Worm (Caenorhabditis elegans) whole organism, mixed stage, embryonic: Measurements from ENCODE around the gene ZC21.10.

Source experiments
- bed-3 ChIP-seq: fragments of 200-800 bp; sonication (Bioruptor generic); optimal IDR thresholded peaks from 3 replicates; lab custom pipeline; 2018; ENCODE audit warnings: mild to moderate bottlenecking, missing genetic modification characterization, moderate library complexity, missing compliant biosample characterization
- blmp-1 ChIP-seq: fragments of 150-350 bp; optimal IDR thresholded peaks from 2 replicates; lab custom pipeline; 2014; ENCODE audit warnings: missing biosample characterization, missing genetic modification characterization
- ceh-39 ChIP-seq: fragments of 150-350 bp; optimal IDR thresholded peaks from 2 replicates; lab custom pipeline; 2014; ENCODE audit warnings: missing biosample characterization, missing genetic modification characterization
- ceh-43 ChIP-seq: fragments of 200-800 bp; sonication (Bioruptor generic); optimal IDR thresholded peaks from 2 replicates; lab custom pipeline; 2018; ENCODE audit warnings: mild to moderate bottlenecking, missing genetic modification characterization, moderate library complexity, missing compliant biosample characterization
- ceh-83 ChIP-seq: fragments of 200-800 bp; sonication (Bioruptor generic); optimal IDR thresholded peaks from 2 replicates; lab custom pipeline; 2018; ENCODE audit warnings: mild to moderate bottlenecking, missing genetic modification characterization, missing compliant biosample characterization
- ces-1 ChIP-seq: fragments of 150-350 bp; optimal IDR thresholded peaks from 2 replicates; lab custom pipeline; 2014; ENCODE audit warnings: missing biosample characterization, missing genetic modification reagents, missing genetic modification characterization
- drap-1 ChIP-seq: fragments of 200-800 bp; sonication (Bioruptor generic); optimal IDR thresholded peaks from 3 replicates; lab custom pipeline; 2018; ENCODE audit warnings: mild to moderate bottlenecking, missing genetic modification characterization, missing compliant biosample characterization
- elt-1 ChIP-seq: sonication (generic microtip); optimal IDR thresholded peaks from 2 replicates; lab custom pipeline; 2017; ENCODE audit warnings: missing genetic modification characterization, mild to moderate bottlenecking, missing compliant biosample characterization, antibody characterized with exemption, moderate library complexity, borderline replicate concordance; ENCODE audit not compliant: insufficient read depth
- elt-3 ChIP-seq: fragments of 150-350 bp; optimal IDR thresholded peaks from 2 replicates; lab custom pipeline; 2014; ENCODE audit warnings: missing biosample characterization, missing genetic modification characterization
- flh-1 ChIP-seq: fragments of 200-800 bp; sonication (Bioruptor generic); optimal IDR thresholded peaks from 2 replicates; lab custom pipeline; 2018; ENCODE audit warnings: mild to moderate bottlenecking, missing genetic modification characterization, moderate library complexity, missing compliant biosample characterization
- ham-2 ChIP-seq: fragments of 200-800 bp; sonication (Bioruptor generic); optimal IDR thresholded peaks from 2 replicates; lab custom pipeline; 2018; ENCODE audit warnings: mild to moderate bottlenecking, missing genetic modification characterization, missing compliant biosample characterization
- hlh-1 ChIP-seq: fragments of 150-350 bp; optimal IDR thresholded peaks from 2 replicates; lab custom pipeline; 2014; ENCODE audit warnings: missing biosample characterization, missing genetic modification reagents, missing genetic modification characterization
- lin-32 ChIP-seq: fragments of 200-800 bp; sonication (Bioruptor generic); optimal IDR thresholded peaks from 2 replicates; lab custom pipeline; 2018; ENCODE audit warnings: mild to moderate bottlenecking, missing genetic modification characterization, missing compliant biosample characterization
- lsy-2 ChIP-seq: fragments of 150-350 bp; optimal IDR thresholded peaks from 2 replicates; lab custom pipeline; 2014; ENCODE audit warnings: missing biosample characterization, missing genetic modification characterization
- mab-5 ChIP-seq: fragments of 150-350 bp; optimal IDR thresholded peaks from 2 replicates; lab custom pipeline; 2014; ENCODE audit warnings: missing biosample characterization, missing genetic modification characterization
- mep-1 ChIP-seq: fragments of 150-350 bp; optimal IDR thresholded peaks from 2 replicates; lab custom pipeline; 2017; ENCODE audit warnings: missing biosample characterization, missing genetic modification reagents, missing genetic modification characterization, inconsistent platforms
- mls-2 ChIP-seq: sonication (generic microtip); optimal IDR thresholded peaks from 2 replicates; lab custom pipeline; 2016; ENCODE audit warnings: mild to moderate bottlenecking, missing genetic modification characterization, moderate library complexity, missing compliant biosample characterization
- nhr-12 ChIP-seq: fragments of 150-350 bp; optimal IDR thresholded peaks from 2 replicates; lab custom pipeline; 2014; ENCODE audit warnings: missing biosample characterization, missing genetic modification characterization
- nhr-2 ChIP-seq: fragments of 150-350 bp; optimal IDR thresholded peaks from 2 replicates; lab custom pipeline; 2014; ENCODE audit warnings: missing biosample characterization, missing genetic modification characterization
- nhr-237 ChIP-seq: fragments of 150-350 bp; optimal IDR thresholded peaks from 2 replicates; lab custom pipeline; 2014; ENCODE audit warnings: missing biosample characterization, missing genetic modification characterization
- pha-4 ChIP-seq: fragments of 150-350 bp; optimal IDR thresholded peaks from 2 replicates; lab custom pipeline; 2018; ENCODE audit warnings: missing biosample characterization, missing genetic modification reagents, missing genetic modification characterization
- sem-2 ChIP-seq: fragments of 200-800 bp; sonication (Bioruptor generic); optimal IDR thresholded peaks from 2 replicates; lab custom pipeline; 2018; ENCODE audit warnings: mild to moderate bottlenecking, missing genetic modification characterization, missing compliant biosample characterization
- snpc-4 ChIP-seq: fragments of 150-350 bp; optimal IDR thresholded peaks from 2 replicates; lab custom pipeline; 2014; ENCODE audit warnings: missing biosample characterization, missing genetic modification characterization
- sptf-1 ChIP-seq: sonication (generic microtip); optimal IDR thresholded peaks from 2 replicates; lab custom pipeline; 2017; ENCODE audit warnings: mild to moderate bottlenecking, missing genetic modification characterization, moderate library complexity, missing compliant biosample characterization
- tbx-8 ChIP-seq: fragments of 200-800 bp; sonication (Bioruptor generic); optimal IDR thresholded peaks from 2 replicates; lab custom pipeline; 2018; ENCODE audit warnings: mild to moderate bottlenecking, missing genetic modification characterization, moderate library complexity, missing compliant biosample characterization
- unc-120 ChIP-seq: sonication (generic microtip); optimal IDR thresholded peaks from 2 replicates; lab custom pipeline; 2017; ENCODE audit warnings: missing genetic modification characterization, missing compliant biosample characterization; ENCODE audit not compliant: poor library complexity, severe bottlenecking
- unc-39 ChIP-seq: fragments of 150-350 bp; optimal IDR thresholded peaks from 2 replicates; lab custom pipeline; 2014; ENCODE audit warnings: missing biosample characterization, missing genetic modification characterization
- zip-8 ChIP-seq: fragments of 150-350 bp; optimal IDR thresholded peaks from 2 replicates; lab custom pipeline; 2014; ENCODE audit warnings: missing biosample characterization, missing genetic modification characterization
- ztf-11 ChIP-seq: fragments of 150-350 bp; optimal IDR thresholded peaks from 2 replicates; lab custom pipeline; 2014; ENCODE audit warnings: missing biosample characterization, missing genetic modification characterization

Gene ZC21.10

ce11 chrIII:8571845-8572244 lies 42.0 kb downstream of the ZC21.10 start:
- no peak for TF ChIP-seq zip-8
- peak; percentile 65 for TF ChIP-seq blmp-1 (tag; lab: Kevin White, UChicago)
- TF ChIP-seq ces-1 (GFP tag; lab: Kevin White, UChicago), result peak; percentile 53

DNA sequence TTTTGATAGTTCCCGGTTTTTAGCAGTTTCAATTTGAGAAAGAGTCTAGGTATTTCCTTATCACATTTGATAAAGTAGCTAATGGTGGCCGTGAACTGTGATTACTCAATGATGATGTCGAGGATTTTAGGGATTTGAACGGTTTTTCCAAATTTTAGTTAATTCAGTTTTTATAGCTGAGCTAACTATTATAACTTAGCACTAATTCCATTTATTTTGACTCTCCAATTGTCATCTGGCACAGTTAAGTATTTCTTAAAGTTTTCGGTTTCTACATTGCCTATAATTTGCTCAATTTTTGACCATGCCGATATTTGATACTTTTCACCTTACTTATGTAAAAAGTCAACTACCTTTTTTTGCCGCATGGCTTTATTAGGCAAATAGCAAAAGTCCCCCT lies 43.4 kb downstream of the ZC21.10 start:
- TF ChIP-seq drap-1 (GFP tag; lab: Kevin White, UChicago) (no peak), sem-2 (GFP tag; lab: Kevin White, UChicago) (no peak), ceh-43 (no peak), flh-1 (GFP tag; lab: Kevin White, UChicago) (no peak), ztf-11 (tag; lab: Kevin White, UChicago) (no peak), sptf-1 (no peak), nhr-237 (tag; lab: Kevin White, UChicago) (no peak), pha-4 (tag; lab: Kevin White, UChicago) (no peak), hlh-1 (tag; lab: Kevin White, UChicago) (no peak), lin-32 (GFP tag; lab: Kevin White, UChicago) (no peak), elt-1 (tag; lab: Kevin White, UChicago) (no peak), mls-2 (tag; lab: Kevin White, UChicago) (no peak), ceh-39 (tag; lab: Kevin White, UChicago) (no peak), bed-3 (no peak), unc-120 (tag; lab: Kevin White, UChicago) (no peak)

- TF ChIP-seq sem-2 (GFP tag; lab: Kevin White, UChicago) (no peak), ceh-39 (tag; lab: Kevin White, UChicago) (no peak), unc-120 (tag; lab: Kevin White, UChicago) (no peak), bed-3 (no peak), lsy-2 (tag; lab: Kevin White, UChicago) (no peak), hlh-1 (tag; lab: Kevin White, UChicago) (no peak), zip-8 (no peak), ztf-11 (tag; lab: Kevin White, UChicago) (no peak), mab-5 (tag; lab: Kevin White, UChicago) (no peak), ceh-83 (GFP tag; lab: Kevin White, UChicago) (no peak), unc-39 (tag; lab: Kevin White, UChicago) (no peak), mep-1 (tag; lab: Kevin White, UChicago) (no peak), nhr-2 (tag; lab: Kevin White, UChicago) (no peak), ceh-43 (no peak), drap-1 (GFP tag; lab: Kevin White, UChicago) (no peak), nhr-12 (tag; lab: Kevin White, UChicago) (no peak), flh-1 (GFP tag; lab: Kevin White, UChicago) (no peak), elt-1 (tag; lab: Kevin White, UChicago) (no peak), ces-1 (GFP tag; lab: Kevin White, UChicago) (no peak)
Observed at ce11 chrIII:8573869-8574268, 44.0 kb downstream of the ZC21.10 start.

- peak; percentile 97 for TF ChIP-seq zip-8
- no peak for TF ChIP-seq pha-4 (tag; lab: Kevin White, UChicago)
Observed at ce11 chrIII:8574299-8574698, 44.4 kb downstream of the ZC21.10 start.

- TF ChIP-seq tbx-8 (GFP tag; lab: Kevin White, UChicago) (no peak), mab-5 (tag; lab: Kevin White, UChicago) (no peak), pha-4 (tag; lab: Kevin White, UChicago) (no peak), elt-1 (tag; lab: Kevin White, UChicago) (peak; percentile 65), sem-2 (GFP tag; lab: Kevin White, UChicago) (no peak), ztf-11 (tag; lab: Kevin White, UChicago) (no peak), hlh-1 (tag; lab: Kevin White, UChicago) (no peak), ceh-39 (tag; lab: Kevin White, UChicago) (no peak), elt-3 (tag; lab: Kevin White, UChicago) (no peak), blmp-1 (tag; lab: Kevin White, UChicago) (no peak), snpc-4 (tag; lab: Kevin White, UChicago) (no peak), mls-2 (tag; lab: Kevin White, UChicago) (no peak), ces-1 (GFP tag; lab: Kevin White, UChicago) (peak; percentile 2), ham-2 (GFP tag; lab: Kevin White, UChicago) (no peak)
Observed at ce11 chrIII:8575359-8576101, 45.7 kb downstream of the ZC21.10 start.
